Fruit fly (Drosophila melanogaster) whole organism, embryonic: ENCODE results near the gene CG15927.

Experiments
- Bdp1 ChIP-seq: fragments of 200-800 bp; sonication (Bioruptor generic); optimal IDR thresholded peaks from 3 replicates; lab custom pipeline; 2016; ENCODE audit warnings: missing biosample characterization, missing genetic modification characterization
- CG10543 ChIP-seq: fragments of 200-800 bp; sonication (Bioruptor generic); optimal IDR thresholded peaks from 3 replicates; lab custom pipeline; 2017; ENCODE audit warnings: missing biosample characterization, mild to moderate bottlenecking, missing genetic modification characterization, moderate library complexity
- CG11398 ChIP-seq: fragments of 200-800 bp; sonication (Bioruptor generic); optimal IDR thresholded peaks from 2 replicates; lab custom pipeline; 2016; ENCODE audit warnings: missing biosample characterization, missing genetic modification characterization
- CG11723 ChIP-seq: fragments of 200-800 bp; sonication (Bioruptor generic); optimal IDR thresholded peaks from 2 replicates; lab custom pipeline; 2017; ENCODE audit warnings: missing biosample characterization, mild to moderate bottlenecking, missing genetic modification characterization
- CG12104 ChIP-seq: fragments of 200-800 bp; sonication (Bioruptor generic); optimal IDR thresholded peaks from 3 replicates; lab custom pipeline; 2016; ENCODE audit warnings: missing biosample characterization, missing genetic modification characterization
- CG12659 ChIP-seq: fragments of 200-800 bp; sonication (Bioruptor generic); optimal IDR thresholded peaks from 3 replicates; lab custom pipeline; 2017; ENCODE audit warnings: mild to moderate bottlenecking, missing biosample characterization, missing genetic modification reagents, missing genetic modification characterization
- CG13624 ChIP-seq: fragments of 200-800 bp; sonication (Bioruptor generic); optimal IDR thresholded peaks from 2 replicates; lab custom pipeline; 2016; ENCODE audit warnings: missing biosample characterization, missing genetic modification characterization
- CG15601 ChIP-seq: fragments of 200-800 bp; sonication (Bioruptor generic); optimal IDR thresholded peaks from 3 replicates; lab custom pipeline; 2019; ENCODE audit warnings: missing biosample characterization, mild to moderate bottlenecking, missing genetic modification characterization, moderate library complexity
- CG18476 ChIP-seq: fragments of 200-800 bp; sonication (Bioruptor generic); optimal IDR thresholded peaks from 2 replicates; lab custom pipeline; 2016; ENCODE audit warnings: missing biosample characterization, mild to moderate bottlenecking, missing genetic modification characterization
- CG18599 ChIP-seq: fragments of 200-800 bp; sonication (Bioruptor generic); optimal IDR thresholded peaks from 3 replicates; lab custom pipeline; 2017; ENCODE audit warnings: missing biosample characterization, missing genetic modification characterization, mild to moderate bottlenecking, moderate library complexity, missing genetic modification reagents
- CG2120 ChIP-seq: fragments of 200-800 bp; sonication (Bioruptor generic); optimal IDR thresholded peaks from 3 replicates; lab custom pipeline; 2016; ENCODE audit warnings: missing biosample characterization, missing genetic modification characterization
- CG2889 ChIP-seq: fragments of 200-800 bp; sonication (Bioruptor generic); IDR thresholded peaks from 3 replicates; pipeline ENCODE4 v1.3.6; 2022; ENCODE audit warnings: missing biosample characterization, missing genetic modification characterization
- CG31224 ChIP-seq: fragments of 200-800 bp; sonication (Bioruptor generic); IDR thresholded peaks from 2 replicates; pipeline ENCODE4 v1.3.6; 2022; ENCODE audit warnings: missing biosample characterization, missing genetic modification characterization
- CG3281 ChIP-seq: fragments of 200-800 bp; sonication (Bioruptor generic); optimal IDR thresholded peaks from 3 replicates; lab custom pipeline; 2017; ENCODE audit warnings: missing biosample characterization, mild to moderate bottlenecking, missing genetic modification characterization
- CG3407 ChIP-seq: fragments of 200-800 bp; sonication (Bioruptor generic); optimal IDR thresholded peaks from 2 replicates; lab custom pipeline; 2018; ENCODE audit warnings: missing biosample characterization, mild to moderate bottlenecking, missing genetic modification characterization
- CG5245 ChIP-seq: fragments of 200-800 bp; sonication (Bioruptor generic); optimal IDR thresholded peaks from 3 replicates; lab custom pipeline; 2016; ENCODE audit warnings: missing biosample characterization, missing genetic modification characterization
- CG5953 ChIP-seq: fragments of 200-800 bp; sonication (Bioruptor generic); IDR thresholded peaks from 2 replicates; pipeline ENCODE4 v1.3.6; 2022; ENCODE audit warnings: missing biosample characterization, missing genetic modification characterization
- CG6765 ChIP-seq: fragments of 200-800 bp; sonication (Bioruptor generic); optimal IDR thresholded peaks from 3 replicates; lab custom pipeline; 2017; ENCODE audit warnings: missing biosample characterization, mild to moderate bottlenecking, missing genetic modification characterization
- CG7357 ChIP-seq: fragments of 200-800 bp; sonication (Bioruptor generic); IDR thresholded peaks from 3 replicates; pipeline ENCODE4 v1.3.6; 2022; ENCODE audit warnings: missing biosample characterization, missing genetic modification characterization
- CG7372 ChIP-seq: fragments of 200-800 bp; sonication (Bioruptor generic); IDR thresholded peaks from 2 replicates; pipeline ENCODE4 v1.3.6; 2022; ENCODE audit warnings: missing biosample characterization, missing genetic modification characterization
- CG9876 ChIP-seq: fragments of 200-800 bp; sonication (Bioruptor generic); optimal IDR thresholded peaks from 2 replicates; lab custom pipeline; 2016; ENCODE audit warnings: missing biosample characterization, missing genetic modification characterization
- CG9932 ChIP-seq: fragments of 200-800 bp; sonication (Bioruptor generic); IDR thresholded peaks from 2 replicates; pipeline ENCODE4 v1.3.6; 2022; ENCODE audit warnings: missing biosample characterization, missing genetic modification characterization
- CTCF ChIP-seq: fragments of 200-800 bp; sonication (Bioruptor generic); optimal IDR thresholded peaks from 2 replicates; lab custom pipeline; 2017; ENCODE audit warnings: missing biosample characterization, mild to moderate bottlenecking, missing genetic modification characterization, moderate library complexity
- Dbx ChIP-seq: fragments of 200-800 bp; sonication (Bioruptor generic); IDR thresholded peaks from 3 replicates; pipeline ENCODE4 v1.3.6; 2022; ENCODE audit warnings: missing biosample characterization, missing genetic modification characterization
- Dref ChIP-seq: fragments of 200-800 bp; sonication (Bioruptor generic); IDR thresholded peaks from 2 replicates; pipeline ENCODE4 v1.3.6; 2022; ENCODE audit warnings: missing biosample characterization, missing genetic modification characterization
- Fer3 ChIP-seq: fragments of 200-800 bp; sonication (Bioruptor generic); optimal IDR thresholded peaks from 2 replicates; lab custom pipeline; 2018; ENCODE audit warnings: missing biosample characterization, mild to moderate bottlenecking, missing genetic modification characterization, moderate library complexity
- GATAe ChIP-seq: fragments of 200-800 bp; sonication (Bioruptor generic); conservative IDR thresholded peaks from 2 replicates; pipeline ENCODE4 v1.3.6; 2022; ENCODE audit warnings: missing biosample characterization, missing genetic modification characterization
- Gsc ChIP-seq: fragments of 200-800 bp; sonication (Bioruptor generic); IDR thresholded peaks from 2 replicates; pipeline ENCODE4 v1.3.6; 2022; ENCODE audit warnings: missing biosample characterization, missing genetic modification characterization
- H15 ChIP-seq: fragments of 200-800 bp; sonication (Bioruptor generic); IDR thresholded peaks from 3 replicates; pipeline ENCODE4 v1.3.6; 2022; ENCODE audit warnings: missing biosample characterization, missing genetic modification characterization
- HLH3B ChIP-seq: fragments of 200-800 bp; sonication (Bioruptor generic); IDR thresholded peaks from 2 replicates; pipeline ENCODE4 v1.3.6; 2022; ENCODE audit warnings: missing biosample characterization, missing genetic modification characterization
- HLHmδ ChIP-seq: fragments of 200-800 bp; sonication (Bioruptor generic); optimal IDR thresholded peaks from 2 replicates; lab custom pipeline; 2018; ENCODE audit warnings: missing biosample characterization, mild to moderate bottlenecking, missing genetic modification characterization, moderate library complexity
- Mad ChIP-seq: fragments of 200-800 bp; sonication (Bioruptor generic); optimal IDR thresholded peaks from 2 replicates; lab custom pipeline; 2016; ENCODE audit warnings: missing biosample characterization, missing genetic modification characterization
- Pdp1 ChIP-seq, 2 experiments: fragments of 200-800 bp; sonication (Bioruptor generic); optimal IDR thresholded peaks; 3 replicates each; lab custom pipeline; 2016; ENCODE audit warnings: missing biosample characterization in 2 of 2, missing genetic modification characterization in 2 of 2, mild to moderate bottlenecking in 1 of 2, moderate library complexity in 1 of 2
- Ravus ChIP-seq: fragments of 200-800 bp; sonication (Bioruptor generic); IDR thresholded peaks from 2 replicates; pipeline ENCODE4 v1.3.6; 2022; ENCODE audit warnings: missing biosample characterization, missing genetic modification characterization
- ac ChIP-seq: fragments of 200-800 bp; sonication (Bioruptor generic); optimal IDR thresholded peaks from 3 replicates; lab custom pipeline; 2017; ENCODE audit warnings: missing biosample characterization, mild to moderate bottlenecking, missing genetic modification characterization
- al ChIP-seq: fragments of 200-800 bp; sonication (Bioruptor generic); IDR thresholded peaks from 2 replicates; pipeline ENCODE4 v1.3.6; 2022; ENCODE audit warnings: missing biosample characterization, missing genetic modification characterization
- amos ChIP-seq: fragments of 200-800 bp; sonication (Bioruptor generic); IDR thresholded peaks from 2 replicates; pipeline ENCODE4 v1.3.6; 2022; ENCODE audit warnings: missing biosample characterization, missing genetic modification characterization; ENCODE audit not compliant: partially characterized antibody
- cato ChIP-seq: fragments of 200-800 bp; sonication (Bioruptor generic); optimal IDR thresholded peaks from 2 replicates; lab custom pipeline; 2016; ENCODE audit warnings: missing biosample characterization, missing genetic modification characterization, borderline replicate concordance
- dan ChIP-seq: fragments of 200-800 bp; sonication (Bioruptor generic); IDR thresholded peaks from 2 replicates; pipeline ENCODE4 v1.3.6; 2022; ENCODE audit warnings: missing biosample characterization, missing genetic modification characterization
- danr ChIP-seq: fragments of 200-800 bp; sonication (Bioruptor generic); IDR thresholded peaks from 2 replicates; pipeline ENCODE4 v1.3.6; 2022; ENCODE audit warnings: missing biosample characterization, missing genetic modification characterization
- dmrt99B ChIP-seq: fragments of 200-800 bp; sonication (Bioruptor generic); optimal IDR thresholded peaks from 2 replicates; lab custom pipeline; 2018; ENCODE audit warnings: missing biosample characterization, mild to moderate bottlenecking, missing genetic modification characterization, moderate library complexity
- h ChIP-seq: fragments of >200 bp; optimal IDR thresholded peaks from 2 replicates; lab custom pipeline; 2017
- ham ChIP-seq: fragments of 200-800 bp; sonication (Bioruptor generic); IDR thresholded peaks from 2 replicates; pipeline ENCODE4 v1.3.6; 2022; ENCODE audit warnings: missing biosample characterization, missing genetic modification characterization
- insv ChIP-seq, 2 experiments: fragments of 200-800 bp; sonication (Bioruptor generic); optimal IDR thresholded peaks; 3 replicates each; lab custom pipeline; 2016 to 2018; ENCODE audit warnings: missing biosample characterization in 2 of 2, missing genetic modification characterization in 2 of 2
- knrl ChIP-seq: fragments of 200-800 bp; sonication (Bioruptor generic); IDR thresholded peaks from 3 replicates; pipeline ENCODE4 v1.3.6; 2022; ENCODE audit warnings: missing biosample characterization, missing genetic modification characterization; ENCODE audit not compliant: partially characterized antibody
- nmo ChIP-seq: fragments of 200-800 bp; sonication (Bioruptor generic); optimal IDR thresholded peaks from 2 replicates; lab custom pipeline; 2018; ENCODE audit warnings: missing biosample characterization, mild to moderate bottlenecking, missing genetic modification characterization, moderate library complexity
- peb ChIP-seq: fragments of 200-800 bp; sonication (Bioruptor generic); IDR thresholded peaks from 2 replicates; pipeline ENCODE4 v1.3.6; 2022; ENCODE audit warnings: missing biosample characterization, missing genetic modification characterization
- ro ChIP-seq: fragments of 200-800 bp; sonication (Bioruptor generic); IDR thresholded peaks from 2 replicates; pipeline ENCODE4 v1.3.6; 2022; ENCODE audit warnings: missing biosample characterization, missing genetic modification characterization
- sens-2 ChIP-seq: fragments of 200-800 bp; sonication (Bioruptor generic); IDR thresholded peaks from 2 replicates; pipeline ENCODE4 v1.3.6; 2022; ENCODE audit warnings: missing biosample characterization, missing genetic modification characterization
- stwl ChIP-seq: fragments of 200-800 bp; sonication (Bioruptor generic); optimal IDR thresholded peaks from 3 replicates; lab custom pipeline; 2018; ENCODE audit warnings: missing biosample characterization, mild to moderate bottlenecking, missing genetic modification characterization, moderate library complexity
- unc-4 ChIP-seq: fragments of 200-800 bp; sonication (Bioruptor generic); IDR thresholded peaks from 2 replicates; pipeline ENCODE4 v1.3.6; 2022; ENCODE audit warnings: missing biosample characterization, missing genetic modification characterization; ENCODE audit not compliant: partially characterized antibody

The CG15927 gene

DNA sequence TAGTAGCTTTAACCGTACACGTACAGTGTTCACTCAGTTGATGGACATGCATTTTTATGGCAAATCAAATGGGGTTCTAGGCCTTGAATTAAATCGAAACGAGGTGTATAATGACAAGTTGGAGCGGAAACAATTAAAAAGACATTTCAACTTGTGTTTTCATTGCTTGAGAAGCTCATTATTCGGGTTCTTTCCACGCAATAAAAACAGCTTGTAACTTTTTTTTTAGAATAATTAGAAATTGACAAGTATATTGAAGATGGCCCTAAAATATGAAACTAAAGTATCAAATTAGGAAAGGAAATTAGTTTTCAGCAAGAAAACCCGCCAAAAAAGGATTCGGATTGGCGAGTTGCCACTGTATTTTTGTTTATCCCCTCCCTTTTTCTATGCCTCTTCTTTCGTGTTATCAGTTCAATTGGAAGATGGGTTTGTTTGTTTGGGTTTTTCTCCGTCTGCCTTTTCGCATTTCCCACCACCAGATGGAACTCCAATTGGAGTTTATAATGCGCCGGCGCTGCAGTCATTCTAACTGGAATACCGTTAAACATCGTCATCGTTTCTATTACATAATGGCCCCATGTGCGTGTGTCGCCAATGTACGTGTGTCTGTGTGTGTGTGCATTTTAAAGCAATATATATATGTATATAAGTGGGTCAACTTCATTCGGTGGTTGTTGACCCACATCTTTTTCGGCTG is 12.2 kb downstream of the CG15927 start (continued):
- TF ChIP-seq ham (no peak), CG18599 (peak; percentile 65), CG6765 (peak; percentile 22), GATAe (GFP tag; lab: Robert Waterston, UW) (no peak), CG3407 (GFP tag; lab: Kevin White, UChicago) (peak; percentile 7), amos (GFP tag; lab: Robert Waterston, UW) (no peak), ac (GFP tag; lab: Kevin White, UChicago) (no peak), CG13624 (peak; percentile 25), Dbx (GFP tag; lab: Robert Waterston, UW) (peak; percentile 6; the same call in 1 of the 3 replicates), Ravus (no peak), nmo (GFP tag; lab: Kevin White, UChicago) (peak; percentile 58), CTCF (GFP tag; lab: Kevin White, UChicago) (no peak), CG5953 (no peak), CG11723 (GFP tag; lab: Kevin White, UChicago) (peak; percentile 19), CG7357 (GFP tag; lab: Robert Waterston, UW) (no peak), CG18476 (no peak), CG5245 (peak; percentile 41), peb (no peak), stwl (no peak), CG9932 (GFP tag; lab: Robert Waterston, UW) (peak; percentile 30; the same call in 1 of the 2 replicates), danr (GFP tag; lab: Robert Waterston, UW) (no peak), sens-2 (no peak), Pdp1 (GFP tag; optimal IDR thresholded peaks at IDR 0.05; lab: Kevin White, UChicago) (peak; percentile 60 to 90), cato (no peak), al (no peak; the same call in 1 of the 2 replicates), ro (GFP tag; lab: Robert Waterston, UW) (no peak), CG7372 (GFP tag; lab: Robert Waterston, UW) (no peak), dmrt99B (tag; lab: Kevin White, UChicago) (peak; percentile 70), insv (GFP tag; optimal IDR thresholded peaks at IDR 0.05; lab: Kevin White, UChicago) (peak; percentile 66 to 97), CG12659 (GFP tag; lab: Kevin White, UChicago) (peak; percentile 41), dan (GFP tag; lab: Robert Waterston, UW) (no peak), Mad (peak; percentile 18), CG10543 (GFP tag; lab: Kevin White, UChicago) (peak; percentile 45), CG9876 (GFP tag; lab: Kevin White, UChicago) (no peak), CG15601 (no peak), Fer3 (peak; percentile 2), Bdp1 (no peak), CG31224 (no peak), CG2889 (GFP tag; lab: Robert Waterston, UW) (no peak), knrl (GFP tag; lab: Robert Waterston, UW) (no peak), CG3281 (GFP tag; lab: Kevin White, UChicago) (peak; percentile 61), H15 (GFP tag; lab: Robert Waterston, UW) (no peak), CG12104 (GFP tag; lab: Kevin White, UChicago) (peak; percentile 27), CG11398 (GFP tag; lab: Kevin White, UChicago) (peak; percentile 18), unc-4 (GFP tag; lab: Robert Waterston, UW) (no peak), Dref (GFP tag; lab: Robert Waterston, UW) (no peak), Gsc (no peak), HLHmδ (GFP tag; lab: Kevin White, UChicago) (no peak), HLH3B (GFP tag; lab: Robert Waterston, UW) (0 out of 2 replicates have a peak, but pooled peaks have one; percentile 25), CG2120 (GFP tag; lab: Kevin White, UChicago) (peak; percentile 68), h (lab: Kevin White, UChicago) (no peak)
